Worm (Caenorhabditis elegans) whole organism, dauer: Measurements from ENCODE around the gene hum-4.
"Not testable (repeated sequence)": the region's sequence is repeated elsewhere in the genome, so short reads cannot be mapped to it uniquely, and the experiment has no call there.

Experiments used
- unc-62 ChIP-seq: sonication (generic microtip); optimal IDR thresholded peaks from 2 replicates; lab custom pipeline; 2017; ENCODE audit warnings: missing biosample characterization, missing genetic modification reagents, missing genetic modification characterization

hum-4 gene

DNA sequence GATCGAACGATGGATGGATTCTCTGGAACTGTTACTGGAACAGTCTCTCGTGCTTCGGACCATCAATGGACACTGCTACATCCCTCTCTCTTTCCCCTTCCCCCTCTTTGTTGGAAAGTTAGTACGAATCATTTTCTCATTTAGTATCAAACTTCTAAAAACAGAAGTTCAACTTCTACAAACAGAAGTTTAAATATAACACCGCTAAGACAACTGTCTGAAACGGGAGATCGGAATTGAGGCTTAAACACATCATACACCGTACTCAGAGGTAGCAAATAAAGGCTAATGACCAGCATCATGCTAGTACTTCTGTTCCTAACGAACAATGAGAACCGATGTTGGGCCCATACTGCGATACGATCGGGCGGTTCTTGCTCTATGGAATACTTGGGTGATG, 6.4 kb upstream of the hum-4 start, which contains the start of gene F46C3.7:
TSS of gene F46C3.7 (plus strand) at position 301 of the 400 bp plus-strand sequence.
- TF ChIP-seq unc-62 (GFP tag; lab: Kevin White, UChicago): not testable (repeated sequence)

ce11 chrX:11437716-11438115, 4.3 kb upstream of the hum-4 start:
- TF ChIP-seq unc-62 (GFP tag; lab: Kevin White, UChicago): no peak

DNA sequence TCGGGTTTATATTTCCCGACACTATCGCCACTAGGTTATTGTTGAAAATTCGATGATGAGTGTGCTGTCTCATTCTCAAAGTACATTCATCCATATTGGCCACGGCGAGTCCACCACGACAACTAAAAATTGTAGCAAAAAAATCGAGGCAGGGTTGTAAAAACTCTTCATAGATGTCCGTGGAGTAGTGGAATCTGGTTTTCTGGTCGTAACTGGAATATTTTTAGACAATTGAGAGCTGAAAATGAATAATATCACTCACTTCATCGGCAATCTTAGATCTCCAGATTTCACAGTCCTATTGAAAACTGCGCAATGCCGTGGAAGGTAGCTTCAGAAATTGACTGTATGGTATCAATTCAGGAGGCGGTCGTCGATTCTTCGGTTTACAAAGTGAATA, 2.1 kb upstream of the hum-4 start:
- no peak for TF ChIP-seq unc-62 (GFP tag; lab: Kevin White, UChicago)

ce11 chrX:11427550-11427949, 5.8 kb downstream of the hum-4 start:
- TF ChIP-seq unc-62 (GFP tag; lab: Kevin White, UChicago): no peak

ce11 chrX:11426647-11427046, 6.7 kb downstream of the hum-4 start:
- TF ChIP-seq unc-62 (GFP tag; lab: Kevin White, UChicago): no peak

- no peak for TF ChIP-seq unc-62 (GFP tag; lab: Kevin White, UChicago)
Observed at ce11 chrX:11419988-11420387, 13.4 kb downstream of the hum-4 start, which contains the start of gene F46C3.6. TSS of gene F46C3.6 (minus strand) at chrX:11420074.

- no peak for TF ChIP-seq unc-62 (GFP tag; lab: Kevin White, UChicago)
Observed at ce11 chrX:11418667-11419066, 14.7 kb downstream of the hum-4 start, which contains the start of gene F46C3.2. TSS of gene F46C3.2 (minus strand) at chrX:11418767.

DNA sequence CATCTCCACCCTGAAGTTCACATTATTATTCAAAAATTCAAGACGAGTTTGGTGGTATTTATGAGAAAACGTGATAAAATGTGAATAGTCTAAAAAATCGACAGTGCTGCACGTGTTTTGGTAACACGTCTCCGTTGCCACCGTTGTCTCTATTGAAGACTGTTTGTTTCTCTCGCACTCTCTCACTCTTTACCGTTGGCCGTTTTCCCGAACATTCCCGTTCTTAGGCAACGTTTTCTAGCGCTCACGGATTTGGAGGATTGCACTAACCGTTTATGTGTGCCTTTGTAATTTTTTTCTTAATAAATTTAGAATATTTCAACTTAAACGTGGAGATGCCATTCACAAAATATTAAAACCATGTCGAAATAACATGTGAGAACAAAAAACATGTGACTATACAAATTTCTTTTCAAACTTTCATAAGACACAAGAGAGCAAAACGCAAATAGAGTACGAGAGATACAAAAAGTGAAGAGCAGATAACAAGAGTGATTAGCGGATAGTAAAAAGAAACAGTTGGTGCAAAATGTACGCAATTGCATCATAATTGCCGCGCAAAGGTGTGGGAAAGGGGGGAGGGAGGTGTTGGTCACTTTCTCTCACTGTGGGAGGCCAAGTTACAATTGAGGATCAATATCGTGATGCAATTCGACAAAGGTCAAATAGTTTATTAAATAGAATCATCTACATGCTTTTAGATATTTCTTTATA, 18.4 kb downstream of the hum-4 start, which contains the start of gene pek-1:
TSS of gene pek-1 (minus strand) at position 51 of the 714 bp plus-strand sequence.
- TF ChIP-seq unc-62 (GFP tag; lab: Kevin White, UChicago): no peak

DNA sequence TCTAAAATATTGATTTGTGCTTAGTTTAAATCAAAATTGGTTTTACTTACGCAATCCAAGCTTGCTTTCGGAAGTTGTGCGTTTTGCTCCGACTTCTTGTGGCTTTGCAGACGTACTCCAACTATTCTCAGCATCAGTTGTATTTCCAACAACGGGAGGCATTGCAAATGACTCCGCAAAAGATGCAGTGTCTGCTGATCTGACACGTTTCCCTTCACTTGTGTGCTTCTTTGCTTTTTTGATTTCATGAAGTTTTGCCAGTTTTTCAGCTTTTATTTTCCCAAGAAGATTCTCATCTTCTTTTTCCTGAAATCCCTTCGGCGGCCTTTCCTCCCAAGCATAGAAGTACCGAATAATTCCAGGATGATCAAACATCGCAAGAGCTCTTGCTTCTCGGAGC, 21.7 kb downstream of the hum-4 start:
- no peak for TF ChIP-seq unc-62 (GFP tag; lab: Kevin White, UChicago)

ce11 chrX:11409457-11409856, 23.9 kb downstream of the hum-4 start:
- no peak for TF ChIP-seq unc-62 (GFP tag; lab: Kevin White, UChicago)

- no peak for TF ChIP-seq unc-62 (GFP tag; lab: Kevin White, UChicago)
Observed at ce11 chrX:11407682-11408335, 25.6 kb downstream of the hum-4 start, which contains the start of gene F08B12.4. TSS of gene F08B12.4 (minus strand) at chrX:11407732.

ce11 chrX:11406784-11407183, 26.6 kb downstream of the hum-4 start:
- no peak for TF ChIP-seq unc-62 (GFP tag; lab: Kevin White, UChicago)

- TF ChIP-seq unc-62 (GFP tag; lab: Kevin White, UChicago): no peak
Observed at ce11 chrX:11405908-11406307, 27.5 kb downstream of the hum-4 start, which contains the start of gene slo-2. TSS of gene slo-2 (minus strand) at chrX:11405931.

DNA sequence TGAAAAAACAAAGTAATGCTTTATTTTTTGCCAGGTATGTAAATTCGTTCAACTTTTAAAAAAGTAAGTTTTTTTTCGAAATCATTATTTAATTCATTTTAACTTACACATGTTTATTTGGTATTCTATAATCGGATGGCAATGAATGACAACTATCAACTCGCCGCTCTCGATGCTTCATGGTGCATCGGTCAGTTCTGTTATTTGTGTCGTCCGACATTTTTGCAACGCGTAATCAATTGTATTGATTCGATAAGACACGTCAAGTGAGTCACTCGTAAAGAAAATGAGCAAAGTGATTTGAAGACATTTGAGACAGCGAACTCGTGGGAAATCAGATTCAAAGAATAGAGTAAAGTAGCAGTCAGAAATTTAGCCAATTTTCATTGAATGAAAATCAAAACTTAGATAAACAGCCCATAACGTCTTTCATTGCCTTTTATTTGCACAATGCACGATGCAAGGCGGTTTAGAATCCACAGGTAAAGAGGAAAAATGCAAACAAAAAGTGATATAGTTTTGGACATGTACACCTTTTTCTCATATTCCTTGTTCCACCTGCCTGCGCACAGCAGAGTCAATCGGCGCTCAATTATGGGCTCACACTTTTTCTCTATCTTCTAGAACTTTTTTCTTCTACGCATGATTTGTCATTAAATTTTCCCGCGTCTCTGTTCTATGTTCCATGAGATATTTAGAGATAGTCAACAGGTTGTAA, 32.8 kb downstream of the hum-4 start:
- no peak for TF ChIP-seq unc-62 (GFP tag; lab: Kevin White, UChicago)

DNA sequence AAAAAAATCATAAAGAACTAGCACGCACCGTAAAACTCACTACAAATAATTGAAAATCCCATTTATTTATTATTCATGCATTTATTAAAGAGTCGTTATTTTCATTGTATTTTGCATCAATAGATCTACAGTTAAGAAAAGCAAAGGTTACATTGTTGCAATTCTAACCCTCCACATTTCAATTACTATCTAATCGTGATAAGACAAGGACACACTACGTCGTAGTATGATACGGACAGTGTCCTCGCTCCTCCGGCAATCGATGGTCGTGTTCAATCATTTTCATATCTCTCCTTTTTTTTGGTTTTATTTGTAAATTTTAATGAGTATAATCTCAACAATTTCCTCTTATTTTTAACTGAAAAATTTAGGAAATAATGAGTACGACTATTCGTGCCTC, 40.5 kb downstream of the hum-4 start, which contains the start of gene prx-12:
TSS of gene prx-12 (plus strand) at position 371 of the 400 bp plus-strand sequence.
- TF ChIP-seq unc-62 (GFP tag; lab: Kevin White, UChicago): no peak
